Worm (Caenorhabditis elegans): Measurements from ENCODE around the gene srsx-15.
A peak's percentile ranks its signal among the peaks of the same experiment; 100 is the strongest.

DNA sequence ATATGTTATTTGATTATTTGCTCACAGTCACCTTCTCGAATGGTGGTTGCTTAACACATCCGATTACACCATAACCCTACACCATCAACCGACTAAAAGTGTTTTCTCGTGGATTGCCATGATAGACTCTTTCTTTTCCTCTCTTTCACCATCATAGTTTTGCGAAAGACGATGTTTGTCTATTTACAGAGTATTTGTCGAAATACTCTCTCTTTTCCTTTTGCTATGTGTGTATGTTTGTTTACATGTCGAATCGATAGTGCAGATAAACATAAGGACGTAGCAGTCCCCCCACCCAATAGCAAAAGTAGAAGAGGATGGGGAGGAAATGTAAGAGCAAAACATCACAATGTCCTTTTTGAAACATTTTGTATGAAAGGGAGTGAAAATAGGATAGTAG is 20.3 kb downstream of the srsx-15 start:
- TF ChIP-seq egl-27 (tag; optimal IDR thresholded peaks at IDR 0.05), result no peak
- TF ChIP-seq ceh-82 (tag; optimal IDR thresholded peaks at IDR 0.05), result no peak
- no peak for TF ChIP-seq unc-62 (GFP tag; optimal IDR thresholded peaks at IDR 0.05)
- TF ChIP-seq fkh-10 (GFP tag; optimal IDR thresholded peaks at IDR 0.05), result no peak
- TF ChIP-seq jun-1 (tag; optimal IDR thresholded peaks at IDR 0.05), result no peak
- peak; percentile 100 for TF ChIP-seq pha-4 (tag; optimal IDR thresholded peaks at IDR 0.05)
- no peak for TF ChIP-seq skn-1 (tag; optimal IDR thresholded peaks at IDR 0.05)

All from whole organism, L3 larva.